Worm (Caenorhabditis elegans): ENCODE data around the gene T05D4.5.

Gene T05D4.5

ce11 chrIII:13563583-13563982, 17.1 kb upstream of the T05D4.5 start:
- TF ChIP-seq ceh-2 (tag; optimal IDR thresholded peaks at IDR 0.05) (no peak), ceh-9 (tag; optimal IDR thresholded peaks at IDR 0.05) (no peak), fkh-10 (GFP tag; optimal IDR thresholded peaks at IDR 0.05) (no peak), C08G9.2 (tag; optimal IDR thresholded peaks at IDR 0.05) (no peak), pag-3 (tag; optimal IDR thresholded peaks at IDR 0.05; ENCODE audit: borderline replicate concordance) (no peak), lin-11 (tag; optimal IDR thresholded peaks at IDR 0.05) (no peak), odd-2 (tag; optimal IDR thresholded peaks at IDR 0.05) (no peak), T23F11.4 (GFP tag; optimal IDR thresholded peaks at IDR 0.05) (no peak), ceh-22 (tag; optimal IDR thresholded peaks at IDR 0.05) (no peak), C38D4.7 (GFP tag; optimal IDR thresholded peaks at IDR 0.05) (no peak), mec-3 (tag; optimal IDR thresholded peaks at IDR 0.05; ENCODE audit: borderline replicate concordance) (no peak), nhr-11 (tag; optimal IDR thresholded peaks at IDR 0.05) (no peak)

- TF ChIP-seq ceh-34 (tag; optimal IDR thresholded peaks at IDR 0.05) = peak; percentile 38
- TF ChIP-seq ceh-6 (GFP tag; optimal IDR thresholded peaks at IDR 0.05) = no peak
- no peak for TF ChIP-seq tbx-2 (tag; optimal IDR thresholded peaks at IDR 0.05)
- TF ChIP-seq ztf-16 (tag; optimal IDR thresholded peaks at IDR 0.05) = no peak
- peak; percentile 58 for TF ChIP-seq ceh-18 (tag; optimal IDR thresholded peaks at IDR 0.05)
- TF ChIP-seq nfya-1 (tag; optimal IDR thresholded peaks at IDR 0.05) = peak; percentile 51
- TF ChIP-seq syd-9 (tag; optimal IDR thresholded peaks at IDR 0.05) = peak; percentile 62
- no peak for TF ChIP-seq ceh-30 (tag; optimal IDR thresholded peaks at IDR 0.05)
- TF ChIP-seq unc-86 (tag; optimal IDR thresholded peaks at IDR 0.05) = no peak
- no peak for TF ChIP-seq hlh-13 (GFP tag; optimal IDR thresholded peaks at IDR 0.05)
- TF ChIP-seq eyg-1 (tag; optimal IDR thresholded peaks at IDR 0.05) = no peak
- TF ChIP-seq mec-3 (tag; optimal IDR thresholded peaks at IDR 0.05; ENCODE audit: borderline replicate concordance) = peak; percentile 48
- TF ChIP-seq ceh-31 (tag; optimal IDR thresholded peaks at IDR 0.05) = peak; percentile 54
- no peak for TF ChIP-seq ceh-24 (tag; optimal IDR thresholded peaks at IDR 0.05)
- TF ChIP-seq unc-42 (tag; optimal IDR thresholded peaks at IDR 0.05) = peak; percentile 88
- TF ChIP-seq fkh-10 (GFP tag; optimal IDR thresholded peaks at IDR 0.05) = no peak
- TF ChIP-seq pqm-1 (tag; optimal IDR thresholded peaks at IDR 0.05) = no peak
- no peak for TF ChIP-seq sox-4 (tag; optimal IDR thresholded peaks at IDR 0.05)
- TF ChIP-seq hlh-6 (tag; optimal IDR thresholded peaks at IDR 0.05) = peak; percentile 24
Observed at ce11 chrIII:13564929-13565328, 15.7 kb upstream of the T05D4.5 start, which contains the start of gene aldo-1. Gene aldo-1, minus strand, starts transcription at chrIII:13564937.

ce11 chrIII:13565972-13566371, 14.7 kb upstream of the T05D4.5 start:
- TF ChIP-seq nfya-1 (tag; optimal IDR thresholded peaks at IDR 0.05) (no peak), unc-42 (tag; optimal IDR thresholded peaks at IDR 0.05) (peak; percentile 42)

ce11 chrIII:13570347-13570746, 10.3 kb upstream of the T05D4.5 start, which contains the start of gene exc-12:
Gene exc-12, minus strand, starts transcription at chrIII:13570447.
- TF ChIP-seq K09A11.1 (tag; optimal IDR thresholded peaks at IDR 0.05; ENCODE audit: insufficient read depth) (no peak), gmeb-2 (tag; optimal IDR thresholded peaks at IDR 0.05) (no peak), ceh-48 (tag; optimal IDR thresholded peaks at IDR 0.05) (no peak), ceh-18 (tag; optimal IDR thresholded peaks at IDR 0.05) (no peak), eyg-1 (tag; optimal IDR thresholded peaks at IDR 0.05) (no peak)

- TF ChIP-seq Y22D7AL.16 (tag; optimal IDR thresholded peaks at IDR 0.05) (no peak), ceh-19 (GFP tag; optimal IDR thresholded peaks at IDR 0.05) (no peak), hlh-13 (GFP tag; optimal IDR thresholded peaks at IDR 0.05) (no peak), che-1 (tag; optimal IDR thresholded peaks at IDR 0.05) (no peak), dmd-4 (tag; optimal IDR thresholded peaks at IDR 0.05; ENCODE audit: borderline replicate concordance) (no peak), eyg-1 (tag; optimal IDR thresholded peaks at IDR 0.05) (no peak), ahr-1 (tag; optimal IDR thresholded peaks at IDR 0.05) (no peak), madf-2 (tag; optimal IDR thresholded peaks at IDR 0.05) (no peak), sdc-2 (tag; optimal IDR thresholded peaks at IDR 0.05) (no peak), ceh-24 (tag; optimal IDR thresholded peaks at IDR 0.05) (no peak), syd-9 (tag; optimal IDR thresholded peaks at IDR 0.05) (no peak), ets-4 (tag; optimal IDR thresholded peaks at IDR 0.05) (no peak), K02D7.2 (tag; optimal IDR thresholded peaks at IDR 0.05) (no peak), tbx-2 (tag; optimal IDR thresholded peaks at IDR 0.05) (no peak), pros-1 (tag; optimal IDR thresholded peaks at IDR 0.05) (no peak), unc-55 (GFP tag; optimal IDR thresholded peaks at IDR 0.05) (no peak), unc-42 (tag; optimal IDR thresholded peaks at IDR 0.05) (no peak), mec-3 (tag; optimal IDR thresholded peaks at IDR 0.05; ENCODE audit: borderline replicate concordance) (no peak)
Observed at ce11 chrIII:13575610-13576232, 4.9 kb upstream of the T05D4.5 start, which contains the start of gene osm-7. Gene osm-7, plus strand, starts transcription at chrIII:13576182.

All from whole organism, late embryonic.